Worm (Caenorhabditis elegans): ENCODE results near the gene F29B9.8.

Gene F29B9.8

DNA sequence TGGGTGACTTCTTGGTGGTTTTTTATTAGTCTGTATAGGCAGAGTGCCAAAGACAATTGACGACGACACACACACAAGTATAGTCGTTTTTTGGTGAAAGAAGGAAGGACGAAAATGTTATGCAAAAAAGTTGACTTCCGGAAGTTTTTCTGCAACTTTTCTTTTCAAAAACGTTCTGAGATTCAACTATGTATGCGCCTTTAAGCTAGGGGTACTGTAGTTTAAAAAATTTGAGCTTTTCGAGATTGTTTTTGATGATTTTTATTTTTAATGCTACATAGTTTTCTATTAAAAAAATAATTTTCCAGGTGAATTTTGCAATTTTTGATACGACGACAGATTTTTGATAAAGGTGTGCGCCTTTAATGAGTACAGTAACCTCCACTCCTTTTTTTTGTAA lies 20.4 kb downstream of the F29B9.8 start:
- TF ChIP-seq lsl-1 (GFP tag; optimal IDR thresholded peaks at IDR 0.05), result peak; percentile 53
- TF ChIP-seq xnd-1 (tag; optimal IDR thresholded peaks at IDR 0.05), result peak; percentile 54
- no peak for TF ChIP-seq ztf-28 (GFP tag; IDR thresholded peaks at IDR 0.05)

DNA sequence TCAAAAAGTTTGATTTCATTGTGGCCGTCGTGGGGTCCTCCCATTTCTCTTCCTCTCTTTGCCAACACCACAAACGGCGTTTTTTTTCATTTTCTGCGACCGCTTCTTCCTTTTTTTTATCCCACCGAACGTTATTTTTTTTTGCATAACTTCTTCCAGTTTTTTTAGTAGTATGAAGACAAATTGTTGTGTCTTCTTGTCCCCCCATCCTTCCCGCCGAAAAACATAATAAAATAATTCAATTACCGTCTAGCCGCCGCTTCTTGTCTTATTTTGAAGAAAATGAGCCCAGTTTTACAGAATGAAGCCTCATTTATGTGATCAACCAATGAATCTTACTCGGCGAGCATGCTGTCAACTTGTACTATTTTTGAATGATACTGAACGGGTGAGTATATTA lies 21.8 kb downstream of the F29B9.8 start, which contains the start of gene F29B9.12:
F29B9.12 (plus strand) TSS at position 301 of the 400 bp plus-strand sequence.
- TF ChIP-seq F37B4.10 (GFP tag; IDR thresholded peaks at IDR 0.05), result no peak
- TF ChIP-seq ztf-25 (GFP tag; IDR thresholded peaks at IDR 0.05), result no peak
- TF ChIP-seq C17E4.6 (GFP tag; IDR thresholded peaks at IDR 0.05), result no peak
- no peak for TF ChIP-seq K11D2.4 (GFP tag; IDR thresholded peaks at IDR 0.05)
- no peak for TF ChIP-seq Y56A3A.18 (GFP tag; IDR thresholded peaks at IDR 0.05)
- no peak for TF ChIP-seq madf-10 (tag; optimal IDR thresholded peaks at IDR 0.05)
- TF ChIP-seq nfyb-1 (GFP tag; IDR thresholded peaks at IDR 0.05), result no peak
- no peak for TF ChIP-seq lin-54 (GFP tag; optimal IDR thresholded peaks at IDR 0.05)
- TF ChIP-seq xnd-1 (tag; optimal IDR thresholded peaks at IDR 0.05), result no peak
- TF ChIP-seq bed-2 (GFP tag; IDR thresholded peaks at IDR 0.05), result no peak
- TF ChIP-seq sea-2 (GFP tag; IDR thresholded peaks at IDR 0.05), result no peak
- no peak for TF ChIP-seq lag-1 (GFP tag; IDR thresholded peaks at IDR 0.05)

DNA sequence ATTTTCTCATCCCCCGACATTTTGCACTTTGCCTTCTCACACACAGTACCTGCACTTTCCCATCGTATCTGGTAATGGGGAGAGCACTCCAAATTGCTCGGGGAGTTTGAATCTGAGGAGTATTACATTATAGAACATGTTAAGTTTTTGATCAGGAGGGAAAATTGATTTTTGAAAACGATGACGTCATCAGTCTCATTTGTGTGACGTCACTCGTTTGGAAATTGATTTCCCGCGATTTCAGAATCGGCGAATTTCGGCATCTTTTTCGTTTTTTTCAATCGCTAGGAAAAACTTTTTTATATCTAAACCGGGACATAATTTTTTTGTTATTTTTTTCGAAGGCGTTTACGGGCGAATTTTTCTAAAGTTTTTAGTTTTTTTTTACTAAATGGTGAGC lies 25.8 kb downstream of the F29B9.8 start:
- TF ChIP-seq chd-7 (tag; optimal IDR thresholded peaks at IDR 0.05) (no peak), nhr-80 (tag; optimal IDR thresholded peaks at IDR 0.05) (no peak), ceh-58 (GFP tag; IDR thresholded peaks at IDR 0.05) (no peak), mes-4 (tag; optimal IDR thresholded peaks at IDR 0.05) (no peak), madf-6 (GFP tag; IDR thresholded peaks at IDR 0.05) (no peak), hsf-1 (GFP tag; IDR thresholded peaks at IDR 0.05) (no peak), nhr-179 (tag; optimal IDR thresholded peaks at IDR 0.05) (no peak), rpc-1 (optimal IDR thresholded peaks at IDR 0.05) (no peak), rpc-1 (tag; optimal IDR thresholded peaks at IDR 0.05) (no peak), nhr-90 (tag; optimal IDR thresholded peaks at IDR 0.05) (no peak), ztf-6 (GFP tag; IDR thresholded peaks at IDR 0.05) (no peak), F33H1.4 (GFP tag; IDR thresholded peaks at IDR 0.05) (no peak), C17E4.6 (GFP tag; IDR thresholded peaks at IDR 0.05) (no peak), lin-35 (GFP tag; optimal IDR thresholded peaks at IDR 0.05) (no peak), hlh-12 (tag; optimal IDR thresholded peaks at IDR 0.05) (no peak), ekl-4 (GFP tag; IDR thresholded peaks at IDR 0.05) (no peak), Y95B8A.8 (GFP tag; IDR thresholded peaks at IDR 0.05) (no peak), bed-1 (GFP tag; IDR thresholded peaks at IDR 0.05) (no peak), B0035.1 (tag; optimal IDR thresholded peaks at IDR 0.05) (no peak), ZK185.1 (tag; optimal IDR thresholded peaks at IDR 0.05; ENCODE audit: poor library complexity, severe bottlenecking) (no peak), hmg-20 (GFP tag; IDR thresholded peaks at IDR 0.05) (no peak)

DNA sequence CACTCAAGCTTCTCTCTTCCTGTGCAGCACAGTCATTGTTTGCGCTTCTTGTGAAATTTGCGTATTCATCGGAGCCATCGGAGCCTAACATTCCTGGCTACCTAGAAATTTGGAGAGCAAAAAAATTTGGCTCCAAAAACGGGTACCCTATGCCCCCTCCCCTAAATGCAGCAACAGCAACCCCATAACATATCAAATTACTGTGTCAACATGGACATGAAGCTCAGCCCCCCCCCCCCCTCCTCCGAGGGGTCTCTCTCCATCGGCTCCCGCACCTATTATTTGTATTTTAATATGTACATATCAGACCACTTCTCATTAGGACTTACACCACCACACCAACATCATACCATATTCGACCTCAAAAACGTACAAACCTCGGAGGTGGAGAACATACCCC lies 26.8 kb downstream of the F29B9.8 start:
- no peak for TF ChIP-seq ceh-58 (GFP tag; IDR thresholded peaks at IDR 0.05)
- peak; percentile 55; the same call in 1 of the 2 replicates for TF ChIP-seq zfh-2 (GFP tag; conservative IDR thresholded peaks at IDR 0.05)

DNA sequence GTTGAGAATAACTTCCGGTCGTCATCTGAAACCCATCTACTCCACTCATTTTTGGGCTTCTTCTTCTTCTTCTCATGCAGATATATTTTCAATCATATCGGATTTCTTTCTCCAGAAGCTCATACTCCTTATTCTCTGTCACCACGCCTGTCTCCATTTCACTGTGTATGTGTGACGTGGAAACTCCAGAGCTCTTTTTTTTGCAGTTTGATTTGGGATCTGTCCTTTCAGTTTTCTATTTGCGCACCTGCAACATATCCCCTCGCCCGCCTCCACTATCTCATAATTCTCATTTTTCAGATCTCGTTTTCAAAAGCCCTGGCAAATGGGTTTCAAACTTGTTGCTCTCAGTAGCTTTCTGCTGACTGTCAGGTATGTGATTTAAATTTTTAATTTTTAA lies 31.2 kb downstream of the F29B9.8 start, which contains the start of gene kin-36:
kin-36 (plus strand) TSS at position 301 of the 400 bp plus-strand sequence.
- TF ChIP-seq sptf-2 (GFP tag; optimal IDR thresholded peaks at IDR 0.05), result no peak
- no peak for TF ChIP-seq egl-18 (GFP tag; IDR thresholded peaks at IDR 0.05)
- TF ChIP-seq pha-4 (tag; optimal IDR thresholded peaks at IDR 0.05), result no peak
- no peak for TF ChIP-seq B0261.1 (tag; optimal IDR thresholded peaks at IDR 0.05)
- no peak for TF ChIP-seq lir-1 (GFP tag; conservative IDR thresholded peaks at IDR 0.05)
- TF ChIP-seq nfya-1 (tag; optimal IDR thresholded peaks at IDR 0.05; ENCODE audit: borderline replicate concordance, insufficient read depth), result no peak
- TF ChIP-seq hmg-1.2 (GFP tag; IDR thresholded peaks at IDR 0.05), result no peak
- no peak for TF ChIP-seq repo-1 (tag; optimal IDR thresholded peaks at IDR 0.05)
- no peak for TF ChIP-seq lin-40 (tag; optimal IDR thresholded peaks at IDR 0.05)
- no peak for TF ChIP-seq F37B4.10 (GFP tag; IDR thresholded peaks at IDR 0.05)
- TF ChIP-seq ztf-22 (GFP tag; optimal IDR thresholded peaks at IDR 0.05), result no peak
- no peak for TF ChIP-seq hlh-12 (tag; optimal IDR thresholded peaks at IDR 0.05)
- TF ChIP-seq dpl-1 (GFP tag; optimal IDR thresholded peaks at IDR 0.05), result no peak
